Fruit fly (Drosophila melanogaster) whole organism, embryonic: Measurements from ENCODE around the gene UbcE2H.
A peak's percentile ranks its signal among the peaks of the same experiment; 100 is the strongest.

Source experiments
- Adf1 ChIP-seq: fragments of 200-800 bp; sonication (Bioruptor generic); IDR thresholded peaks from 2 replicates; pipeline ENCODE4 v1.3.6; 2022; ENCODE audit warnings: missing biosample characterization, missing genetic modification characterization
- B-H1 ChIP-seq: fragments of 200-800 bp; sonication (Bioruptor generic); IDR thresholded peaks from 3 replicates; pipeline ENCODE4 v1.3.6; 2022; ENCODE audit warnings: missing biosample characterization, missing genetic modification characterization
- Bdp1 ChIP-seq: fragments of 200-800 bp; sonication (Bioruptor generic); optimal IDR thresholded peaks from 3 replicates; lab custom pipeline; 2016; ENCODE audit warnings: missing biosample characterization, missing genetic modification characterization
- CG10267 ChIP-seq: fragments of 200-800 bp; sonication (Bioruptor generic); optimal IDR thresholded peaks from 2 replicates; lab custom pipeline; 2018; ENCODE audit warnings: missing biosample characterization, mild to moderate bottlenecking, missing genetic modification characterization, moderate library complexity
- CG10274 ChIP-seq: fragments of 200-800 bp; sonication (Bioruptor generic); optimal IDR thresholded peaks from 3 replicates; lab custom pipeline; 2017; ENCODE audit warnings: missing biosample characterization, mild to moderate bottlenecking, missing genetic modification characterization
- CG10366 ChIP-seq: fragments of 200-800 bp; sonication (Bioruptor generic); IDR thresholded peaks from 2 replicates; pipeline ENCODE4 v1.3.6; 2022; ENCODE audit warnings: missing biosample characterization, missing genetic modification characterization
- CG10431 ChIP-seq: fragments of 200-800 bp; sonication (Bioruptor generic); optimal IDR thresholded peaks from 3 replicates; lab custom pipeline; 2018; ENCODE audit warnings: missing biosample characterization, mild to moderate bottlenecking, missing genetic modification characterization
- CG11456 ChIP-seq: fragments of 200-800 bp; sonication (Bioruptor generic); IDR thresholded peaks from 3 replicates; pipeline ENCODE4 v1.3.6; 2022; ENCODE audit warnings: missing biosample characterization, missing genetic modification characterization
- CG11560 ChIP-seq: fragments of 200-800 bp; sonication (Bioruptor generic); IDR thresholded peaks from 3 replicates; pipeline ENCODE4 v1.3.6; 2022; ENCODE audit warnings: missing biosample characterization, missing genetic modification characterization
- CG1233 ChIP-seq: fragments of 200-800 bp; sonication (Bioruptor generic); optimal IDR thresholded peaks from 4 replicates; lab custom pipeline; 2018; ENCODE audit warnings: missing biosample characterization, mild to moderate bottlenecking, missing genetic modification characterization
- CG15073 ChIP-seq: fragments of 200-800 bp; sonication (Bioruptor generic); optimal IDR thresholded peaks from 2 replicates; lab custom pipeline; 2016; ENCODE audit warnings: missing biosample characterization, missing genetic modification characterization
- CG1647 ChIP-seq: fragments of 200-800 bp; sonication (Bioruptor generic); optimal IDR thresholded peaks from 3 replicates; lab custom pipeline; 2016; ENCODE audit warnings: missing biosample characterization, missing genetic modification characterization
- CG16779 ChIP-seq: fragments of 200-800 bp; sonication (Bioruptor generic); IDR thresholded peaks from 2 replicates; pipeline ENCODE4 v1.3.6; 2022; ENCODE audit warnings: missing biosample characterization, missing genetic modification characterization
- CG16863 ChIP-seq: fragments of 200-800 bp; sonication (Bioruptor generic); optimal IDR thresholded peaks from 3 replicates; lab custom pipeline; 2016; ENCODE audit warnings: missing biosample characterization, missing genetic modification characterization
- CG18011 ChIP-seq: fragments of 200-800 bp; sonication (Bioruptor generic); optimal IDR thresholded peaks from 2 replicates; lab custom pipeline; 2017; ENCODE audit warnings: missing biosample characterization, missing genetic modification characterization, mild to moderate bottlenecking, moderate library complexity, missing genotype
- CG1832 ChIP-seq: fragments of 200-800 bp; sonication (Bioruptor generic); optimal IDR thresholded peaks from 2 replicates; lab custom pipeline; 2017; ENCODE audit warnings: missing biosample characterization, mild to moderate bottlenecking, missing genetic modification characterization, inconsistent platforms
- CG18599 ChIP-seq: fragments of 200-800 bp; sonication (Bioruptor generic); optimal IDR thresholded peaks from 3 replicates; lab custom pipeline; 2017; ENCODE audit warnings: missing biosample characterization, missing genetic modification characterization, mild to moderate bottlenecking, moderate library complexity, missing genetic modification reagents
- CG18764 ChIP-seq: fragments of 200-800 bp; sonication (Bioruptor generic); optimal IDR thresholded peaks from 3 replicates; lab custom pipeline; 2016; ENCODE audit warnings: missing biosample characterization, missing genetic modification characterization
- CG2712 ChIP-seq: fragments of 200-800 bp; optimal IDR thresholded peaks from 3 replicates; lab custom pipeline; 2019; ENCODE audit warnings: missing biosample characterization, mild to moderate bottlenecking, missing genetic modification characterization, moderate library complexity
- CG3163 ChIP-seq: fragments of 200-800 bp; sonication (Bioruptor generic); optimal IDR thresholded peaks from 3 replicates; lab custom pipeline; 2016; ENCODE audit warnings: missing biosample characterization, missing genetic modification characterization
- CG4282 ChIP-seq: fragments of 200-800 bp; sonication (Bioruptor generic); optimal IDR thresholded peaks from 2 replicates; lab custom pipeline; 2016; ENCODE audit warnings: missing biosample characterization, missing genetic modification characterization
- CG4617 ChIP-seq: fragments of 200-800 bp; sonication (Bioruptor generic); optimal IDR thresholded peaks from 3 replicates; lab custom pipeline; 2016; ENCODE audit warnings: missing biosample characterization, missing genetic modification characterization, borderline replicate concordance
- CG6683 ChIP-seq: fragments of 200-800 bp; sonication (Bioruptor generic); optimal IDR thresholded peaks from 2 replicates; lab custom pipeline; 2017; ENCODE audit warnings: missing biosample characterization, mild to moderate bottlenecking, missing genetic modification characterization, missing genetic modification reagents
- CG9727 ChIP-seq: fragments of 200-800 bp; sonication (Bioruptor generic); optimal IDR thresholded peaks from 3 replicates; lab custom pipeline; 2017; ENCODE audit warnings: missing biosample characterization, mild to moderate bottlenecking, missing genetic modification characterization
- CG9817 ChIP-seq: fragments of 200-800 bp; sonication (Bioruptor generic); optimal IDR thresholded peaks from 2 replicates; lab custom pipeline; 2018; ENCODE audit warnings: missing biosample characterization, mild to moderate bottlenecking, missing genetic modification characterization, moderate library complexity
- Dek ChIP-seq: fragments of 200-800 bp; sonication (Bioruptor generic); optimal IDR thresholded peaks from 3 replicates; lab custom pipeline; 2019; ENCODE audit warnings: missing biosample characterization, mild to moderate bottlenecking, missing genetic modification characterization, moderate library complexity
- Dref ChIP-seq: fragments of 200-800 bp; sonication (Bioruptor generic); IDR thresholded peaks from 2 replicates; pipeline ENCODE4 v1.3.6; 2022; ENCODE audit warnings: missing biosample characterization, missing genetic modification characterization
- Hr39 ChIP-seq: fragments of >200 bp; optimal IDR thresholded peaks from 2 replicates; lab custom pipeline; 2017
- Trl ChIP-seq, 3 experiments: fragments of >200 bp in 2 of 3; fragments of 200-800 bp in 1 of 3; sonication (Bioruptor generic) in 1 of 3; optimal IDR thresholded peaks; 2 replicates in 1 of 3; 3 replicates in 2 of 3; lab custom pipeline; 2016 to 2017; ENCODE audit warnings: missing biosample characterization in 1 of 3, missing genetic modification characterization in 1 of 3
- Usf ChIP-seq: fragments of 200-800 bp; sonication (Bioruptor generic); optimal IDR thresholded peaks from 2 replicates; lab custom pipeline; 2017; ENCODE audit warnings: missing genotype, missing biosample characterization, missing genetic modification characterization
- Vsx1 ChIP-seq: fragments of 200-800 bp; sonication (Bioruptor generic); optimal IDR thresholded peaks from 2 replicates; lab custom pipeline; 2017; ENCODE audit warnings: missing biosample characterization, mild to moderate bottlenecking, missing genetic modification characterization, missing genetic modification reagents
- bigmax ChIP-seq: fragments of 200-800 bp; sonication (Bioruptor generic); optimal IDR thresholded peaks from 2 replicates; lab custom pipeline; 2018; ENCODE audit warnings: missing biosample characterization, mild to moderate bottlenecking, missing genetic modification characterization
- chn ChIP-seq: fragments of 200-800 bp; sonication (Bioruptor generic); optimal IDR thresholded peaks from 2 replicates; lab custom pipeline; 2016; ENCODE audit warnings: missing biosample characterization, missing genetic modification characterization
- crol ChIP-seq: fragments of 200-800 bp; sonication (Bioruptor generic); IDR thresholded peaks from 2 replicates; pipeline ENCODE4 v1.3.6; 2022; ENCODE audit warnings: missing biosample characterization, missing genetic modification characterization
- dysf ChIP-seq: fragments of 200-800 bp; sonication (Bioruptor generic); IDR thresholded peaks from 3 replicates; pipeline ENCODE4 v1.3.6; 2022; ENCODE audit warnings: missing biosample characterization, missing genetic modification characterization
- grau ChIP-seq: fragments of 200-800 bp; optimal IDR thresholded peaks from 3 replicates; lab custom pipeline; 2019; ENCODE audit warnings: missing biosample characterization, mild to moderate bottlenecking, missing genetic modification characterization, moderate library complexity
- hkb ChIP-seq, 2 experiments: fragments of 200-800 bp in 1 of 2; fragments of >200 bp in 1 of 2; sonication (Bioruptor generic) in 1 of 2; IDR thresholded peaks in 1 of 2; optimal IDR thresholded peaks in 1 of 2; 2 replicates each; pipeline versions ENCODE4 v1.3.6 to Lab custom; 2017 to 2022; ENCODE audit warnings: missing biosample characterization in 1 of 2, missing genetic modification characterization in 1 of 2
- jumu ChIP-seq: fragments of 200-800 bp; sonication (Bioruptor generic); optimal IDR thresholded peaks from 3 replicates; lab custom pipeline; 2016; ENCODE audit warnings: missing biosample characterization, missing genetic modification characterization
- kah ChIP-seq: fragments of 200-800 bp; sonication (Bioruptor generic); optimal IDR thresholded peaks from 2 replicates; lab custom pipeline; 2018; ENCODE audit warnings: missing biosample characterization, mild to moderate bottlenecking, missing genetic modification characterization
- kni ChIP-seq: fragments of 200-800 bp; sonication (Bioruptor generic); optimal IDR thresholded peaks from 3 replicates; lab custom pipeline; 2017; ENCODE audit warnings: mild to moderate bottlenecking, missing biosample characterization, missing genetic modification reagents, missing genetic modification characterization
- nmo ChIP-seq: fragments of 200-800 bp; sonication (Bioruptor generic); optimal IDR thresholded peaks from 2 replicates; lab custom pipeline; 2018; ENCODE audit warnings: missing biosample characterization, mild to moderate bottlenecking, missing genetic modification characterization, moderate library complexity
- org-1 ChIP-seq: fragments of 200-800 bp; sonication (Bioruptor generic); optimal IDR thresholded peaks from 2 replicates; lab custom pipeline; 2017; ENCODE audit warnings: missing biosample characterization, missing genetic modification characterization
- repo ChIP-seq: fragments of 200-800 bp; sonication (Bioruptor generic); optimal IDR thresholded peaks from 2 replicates; lab custom pipeline; 2016; ENCODE audit warnings: missing biosample characterization, missing genetic modification characterization
- rib ChIP-seq: fragments of 200-800 bp; sonication (Bioruptor generic); IDR thresholded peaks from 2 replicates; pipeline ENCODE4 v1.3.6; 2022; ENCODE audit warnings: missing biosample characterization, missing genetic modification characterization
- sc ChIP-seq, 3 experiments: fragments of >200 bp in 2 of 3; fragments of 200-800 bp in 1 of 3; sonication (Bioruptor generic) in 1 of 3; optimal IDR thresholded peaks; 2 replicates in 2 of 3; 3 replicates in 1 of 3; lab custom pipeline; 2017; ENCODE audit warnings: mild to moderate bottlenecking in 1 of 3, missing biosample characterization in 1 of 3, missing genetic modification characterization in 1 of 3, missing genetic modification reagents in 1 of 3
- sens ChIP-seq: fragments of 200-800 bp; sonication (Bioruptor generic); peaks from one replicate; lab custom pipeline; 2016; ENCODE audit warnings: missing biosample characterization, missing genetic modification characterization
- sima ChIP-seq: fragments of 200-800 bp; sonication (Bioruptor generic); optimal IDR thresholded peaks from 2 replicates; lab custom pipeline; 2016; ENCODE audit warnings: missing biosample characterization, missing genetic modification characterization
- sug ChIP-seq: fragments of 200-800 bp; optimal IDR thresholded peaks from 2 replicates; lab custom pipeline; 2019; ENCODE audit warnings: missing biosample characterization, mild to moderate bottlenecking, missing genetic modification characterization, moderate library complexity
- twi ChIP-seq: fragments of 200-800 bp; optimal IDR thresholded peaks from 2 replicates; lab custom pipeline; 2019; ENCODE audit warnings: missing biosample characterization, mild to moderate bottlenecking, missing genetic modification characterization, moderate library complexity
- vnd ChIP-seq: fragments of 200-800 bp; sonication (Bioruptor generic); IDR thresholded peaks from 3 replicates; pipeline ENCODE4 v1.3.6; 2022; ENCODE audit warnings: missing biosample characterization, missing genetic modification characterization; ENCODE audit not compliant: partially characterized antibody

The UbcE2H gene

DNA sequence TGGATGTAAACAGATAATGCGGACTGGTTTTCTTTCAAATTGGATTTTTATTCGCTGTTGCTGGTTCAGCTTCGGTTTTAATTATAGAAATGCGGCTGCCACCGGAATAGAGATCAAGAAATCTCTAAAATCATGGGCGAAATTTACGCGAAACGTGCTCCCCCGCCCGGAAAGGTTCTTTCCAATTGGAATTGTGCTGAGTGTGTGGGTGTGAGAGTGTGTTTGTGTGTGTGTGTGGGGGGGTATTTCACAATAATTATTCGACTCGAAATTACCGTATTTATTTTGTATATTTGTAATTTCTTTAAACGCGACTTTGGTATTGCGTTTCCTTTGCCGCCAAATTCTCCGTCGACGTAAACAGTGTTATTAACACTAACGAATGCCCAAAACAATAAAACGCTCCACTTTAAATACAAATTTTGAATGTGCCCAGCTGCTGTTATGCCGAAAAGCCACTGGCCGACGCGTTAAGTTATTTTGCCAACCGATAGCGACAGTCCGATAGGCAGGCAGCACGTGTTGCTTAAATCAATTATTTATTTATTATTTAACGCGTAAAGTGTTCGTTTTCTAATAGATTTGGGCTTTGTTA lies 21.9 kb upstream of the UbcE2H start, which contains the start of gene Gclc (continued):
- no peak for TF ChIP-seq dysf
- no peak for TF ChIP-seq bigmax
- no peak for TF ChIP-seq kah (GFP tag; lab: Kevin White, UChicago)
- TF ChIP-seq CG18599 (GFP tag; lab: Kevin White, UChicago): no peak
- no peak for TF ChIP-seq vnd (GFP tag; lab: Robert Waterston, UW)
- TF ChIP-seq CG3163 (GFP tag; lab: Kevin White, UChicago): no peak
- TF ChIP-seq CG10267 (tag; lab: Kevin White, UChicago): peak; percentile 36
- TF ChIP-seq hkb (optimal IDR thresholded peaks at IDR 0.05; lab: Kevin White, UChicago): no peak
- no peak for TF ChIP-seq hkb (GFP tag; IDR thresholded peaks at IDR 0.05; lab: Robert Waterston, UW)
- peak; percentile 60 for TF ChIP-seq Dref (GFP tag; lab: Robert Waterston, UW)
- TF ChIP-seq grau (tag; lab: Kevin White, UChicago): no peak
- no peak for TF ChIP-seq CG9727
- TF ChIP-seq jumu (GFP tag; lab: Kevin White, UChicago): no peak
- no peak for TF ChIP-seq CG2712
- no peak for TF ChIP-seq nmo (GFP tag; lab: Kevin White, UChicago)
- no peak for TF ChIP-seq Hr39 (lab: Kevin White, UChicago)
- TF ChIP-seq Usf (GFP tag; lab: Kevin White, UChicago): no peak
- no peak for TF ChIP-seq CG9817 (tag; lab: Kevin White, UChicago)
- no peak for TF ChIP-seq Adf1 (GFP tag; lab: Robert Waterston, UW)
- no peak for TF ChIP-seq CG18764 (GFP tag; lab: Kevin White, UChicago)
- TF ChIP-seq Vsx1 (GFP tag; lab: Kevin White, UChicago): no peak
- TF ChIP-seq CG11560 (tag; lab: Robert Waterston, UW): no peak
- TF ChIP-seq org-1 (GFP tag; lab: Kevin White, UChicago): no peak
- no peak for TF ChIP-seq sug
- TF ChIP-seq CG1233 (GFP tag; lab: Kevin White, UChicago): no peak
- TF ChIP-seq CG10366: no peak
- no peak for TF ChIP-seq crol (GFP tag; lab: Robert Waterston, UW)
- TF ChIP-seq CG16863 (GFP tag; lab: Kevin White, UChicago): no peak
- no peak for TF ChIP-seq Trl (optimal IDR thresholded peaks at IDR 0.05; lab: Kevin White, UChicago)
- no peak for TF ChIP-seq Trl (GFP tag; optimal IDR thresholded peaks at IDR 0.05; lab: Kevin White, UChicago)
- TF ChIP-seq chn (GFP tag; lab: Kevin White, UChicago): no peak
- no peak for TF ChIP-seq sima (GFP tag; lab: Kevin White, UChicago)
- TF ChIP-seq CG1647 (GFP tag; lab: Kevin White, UChicago): no peak
- TF ChIP-seq CG16779 (GFP tag; lab: Robert Waterston, UW): no peak
- no peak for TF ChIP-seq CG4282 (GFP tag; lab: Kevin White, UChicago)
- TF ChIP-seq CG10431 (GFP tag; lab: Kevin White, UChicago): no peak
- no peak for TF ChIP-seq Dek (tag; lab: Kevin White, UChicago)
- no peak for TF ChIP-seq rib
- TF ChIP-seq B-H1 (GFP tag; lab: Robert Waterston, UW): no peak
- no peak for TF ChIP-seq CG15073 (GFP tag; lab: Kevin White, UChicago)
- TF ChIP-seq kni: no peak
- TF ChIP-seq CG18011 (GFP tag; lab: Kevin White, UChicago): no peak
- no peak for TF ChIP-seq CG4617
- TF ChIP-seq sc (optimal IDR thresholded peaks at IDR 0.05; lab: Kevin White, UChicago): no peak
- no peak for TF ChIP-seq sc (GFP tag; optimal IDR thresholded peaks at IDR 0.05; lab: Kevin White, UChicago)
- peak; percentile 53 for TF ChIP-seq sens (GFP tag; lab: Kevin White, UChicago)
- TF ChIP-seq CG6683 (GFP tag; lab: Kevin White, UChicago): no peak
- TF ChIP-seq Bdp1 (GFP tag; lab: Kevin White, UChicago): no peak
- TF ChIP-seq twi: no peak
- no peak for TF ChIP-seq repo (GFP tag; lab: Kevin White, UChicago)
- no peak for TF ChIP-seq CG10274 (GFP tag; lab: Kevin White, UChicago)
- TF ChIP-seq CG1832 (GFP tag; lab: Kevin White, UChicago): no peak
- TF ChIP-seq CG11456: no peak
